Fruit fly (Drosophila melanogaster): ENCODE measurements around the gene mab-21.

mab-21 gene

dm6 chrX:5969860-5970665, 42.9 kb downstream of the mab-21 start (continued):
- TF ChIP-seq CG30431 (GFP tag; optimal IDR thresholded peaks at IDR 0.05) (peak; percentile 4), CG1603 (tag; optimal IDR thresholded peaks at IDR 0.05) (peak; percentile 46), Dad (GFP tag; optimal IDR thresholded peaks at IDR 0.05) (no peak), az2 (GFP tag; optimal IDR thresholded peaks at IDR 0.05) (peak; percentile 22), pb (GFP tag; optimal IDR thresholded peaks at IDR 0.05) (no peak), onecut (GFP tag; IDR thresholded peaks at IDR 0.05) (no peak; the same call in 1 of the 2 replicates), tgo (GFP tag; IDR thresholded peaks at IDR 0.05) (peak; percentile 38), CG1647 (GFP tag; optimal IDR thresholded peaks at IDR 0.05) (no peak), ssp (GFP tag; IDR thresholded peaks at IDR 0.05) (peak; percentile 51), CG2116 (GFP tag; optimal IDR thresholded peaks at IDR 0.05) (no peak), yki (optimal IDR thresholded peaks at IDR 0.05) (no peak), CG15011 (GFP tag; optimal IDR thresholded peaks at IDR 0.05) (no peak), nerfin-2 (GFP tag; IDR thresholded peaks at IDR 0.05; ENCODE audit: partially characterized antibody) (no peak), tup (GFP tag; optimal IDR thresholded peaks at IDR 0.05) (no peak), Opbp (GFP tag; IDR thresholded peaks at IDR 0.05; ENCODE audit: partially characterized antibody) (no peak), sd (tag; optimal IDR thresholded peaks at IDR 0.05) (peak; percentile 43), dan (GFP tag; IDR thresholded peaks at IDR 0.05) (0 out of 2 replicates have a peak, but pooled peaks have one; percentile 26), CG6654 (GFP tag; optimal IDR thresholded peaks at IDR 0.05) (no peak), br (optimal IDR thresholded peaks at IDR 0.05) (no peak), CG14050 (GFP tag; IDR thresholded peaks at IDR 0.05) (no peak), vfl (GFP tag; optimal IDR thresholded peaks at IDR 0.05) (no peak), CG34224 (GFP tag; IDR thresholded peaks at IDR 0.05; ENCODE audit: partially characterized antibody) (no peak), ttk (GFP tag; IDR thresholded peaks at IDR 0.05) (peak; percentile 26; the same call in 1 of the 2 replicates), gsb-n (tag; optimal IDR thresholded peaks at IDR 0.05) (no peak), Bteb2 (GFP tag; optimal IDR thresholded peaks at IDR 0.05) (no peak), twi (tag; optimal IDR thresholded peaks at IDR 0.05) (peak; percentile 87), Ada2b (GFP tag; IDR thresholded peaks at IDR 0.05) (0 out of 2 replicates have a peak, but pooled peaks have one; percentile 9), pita (GFP tag; optimal IDR thresholded peaks at IDR 0.05) (no peak), CG8944 (GFP tag; optimal IDR thresholded peaks at IDR 0.05) (no peak), CG8281 (tag; optimal IDR thresholded peaks at IDR 0.05) (no peak), CG12071 (GFP tag; optimal IDR thresholded peaks at IDR 0.05) (no peak), CG4404 (GFP tag; IDR thresholded peaks at IDR 0.05) (peak; percentile 36; the same call in 1 of the 2 replicates), trem (tag; optimal IDR thresholded peaks at IDR 0.05) (no peak), sens (GFP tag) (peak; percentile 73), ac (GFP tag; optimal IDR thresholded peaks at IDR 0.05) (no peak), CG10979 (tag; optimal IDR thresholded peaks at IDR 0.05) (peak; percentile 36), CG8290 (GFP tag; optimal IDR thresholded peaks at IDR 0.05) (peak; percentile 41), CG8290 (tag; optimal IDR thresholded peaks at IDR 0.05) (no peak), CG9876 (GFP tag; optimal IDR thresholded peaks at IDR 0.05) (no peak), dmrt99B (tag; optimal IDR thresholded peaks at IDR 0.05) (peak; percentile 58), gcm (GFP tag; optimal IDR thresholded peaks at IDR 0.05) (no peak), CG17361 (GFP tag; IDR thresholded peaks at IDR 0.05) (peak; percentile 79), kni (GFP tag; optimal IDR thresholded peaks at IDR 0.05) (no peak), gsb (GFP tag; IDR thresholded peaks at IDR 0.05) (no peak), Abd-B (GFP tag; optimal IDR thresholded peaks at IDR 0.05) (peak; percentile 12), danr (GFP tag; IDR thresholded peaks at IDR 0.05) (peak; percentile 26; the same call in 1 of the 2 replicates), CG11696 (GFP tag; IDR thresholded peaks at IDR 0.05) (no peak; the same call in 1 of the 2 replicates), CG9797 (GFP tag; optimal IDR thresholded peaks at IDR 0.05) (no peak), Ssrp (tag; optimal IDR thresholded peaks at IDR 0.05) (peak; percentile 58), YL-1 (GFP tag; optimal IDR thresholded peaks at IDR 0.05) (no peak), E2f2 (GFP tag; IDR thresholded peaks at IDR 0.05) (no peak)
